Worm (Caenorhabditis elegans) whole organism, late embryonic: ENCODE results near the gene T01D3.3.

Experiments
- C08G9.2 ChIP-seq: sonication (generic microtip); optimal IDR thresholded peaks from 2 replicates; lab custom pipeline; 2016; ENCODE audit warnings: mild to moderate bottlenecking, missing genetic modification characterization, moderate library complexity, missing compliant biosample characterization
- C38D4.7 ChIP-seq: fragments of 200-800 bp; sonication (Bioruptor generic); optimal IDR thresholded peaks from 2 replicates; lab custom pipeline; 2018; ENCODE audit warnings: mild to moderate bottlenecking, missing genetic modification characterization, moderate library complexity, missing compliant biosample characterization
- F13H6.1 ChIP-seq: sonication (generic microtip); optimal IDR thresholded peaks from 2 replicates; lab custom pipeline; 2016; ENCODE audit warnings: missing genetic modification characterization, missing compliant biosample characterization
- K09A11.1 ChIP-seq: sonication (generic microtip); optimal IDR thresholded peaks from 2 replicates; lab custom pipeline; 2017; ENCODE audit warnings: antibody characterized with exemption, mild to moderate bottlenecking, missing genetic modification characterization, missing compliant biosample characterization; ENCODE audit not compliant: insufficient read depth
- ceh-14 ChIP-seq: sonication (generic microtip); optimal IDR thresholded peaks from 2 replicates; lab custom pipeline; 2016; ENCODE audit warnings: missing genotype, missing genetic modification characterization, missing compliant biosample characterization
- ceh-19 ChIP-seq: fragments of 200-800 bp; sonication (Bioruptor generic); optimal IDR thresholded peaks from 2 replicates; lab custom pipeline; 2018; ENCODE audit warnings: mild to moderate bottlenecking, missing genetic modification characterization, missing compliant biosample characterization
- ceh-48 ChIP-seq: sonication (generic microtip); optimal IDR thresholded peaks from 2 replicates; lab custom pipeline; 2016; ENCODE audit warnings: missing genetic modification characterization, inconsistent platforms, missing compliant biosample characterization
- ceh-9 ChIP-seq: sonication (generic microtip); optimal IDR thresholded peaks from 2 replicates; lab custom pipeline; 2016; ENCODE audit warnings: mild to moderate bottlenecking, missing genetic modification characterization, inconsistent platforms, missing compliant biosample characterization
- che-1 ChIP-seq: sonication (generic microtip); optimal IDR thresholded peaks from 2 replicates; lab custom pipeline; 2016; ENCODE audit warnings: mild to moderate bottlenecking, missing genetic modification characterization, missing compliant biosample characterization
- dve-1 ChIP-seq: sonication (generic microtip); optimal IDR thresholded peaks from 2 replicates; lab custom pipeline; 2017; ENCODE audit warnings: antibody characterized with exemption, mild to moderate bottlenecking, missing genetic modification characterization, missing compliant biosample characterization
- elt-2 ChIP-seq: sonication (generic microtip); optimal IDR thresholded peaks from 2 replicates; lab custom pipeline; 2016; ENCODE audit warnings: missing genetic modification reagents, missing genetic modification characterization, missing compliant biosample characterization
- elt-4 ChIP-seq: sonication (generic microtip); optimal IDR thresholded peaks from 2 replicates; lab custom pipeline; 2016; ENCODE audit warnings: missing genetic modification characterization, missing compliant biosample characterization
- ets-4 ChIP-seq: sonication (generic microtip); optimal IDR thresholded peaks from 2 replicates; lab custom pipeline; 2016; ENCODE audit warnings: missing genetic modification characterization, missing compliant biosample characterization
- eyg-1 ChIP-seq: sonication (generic microtip); optimal IDR thresholded peaks from 2 replicates; lab custom pipeline; 2016; ENCODE audit warnings: missing genotype, missing genetic modification characterization, missing compliant biosample characterization
- fkh-10 ChIP-seq: fragments of 150-350 bp; optimal IDR thresholded peaks from 2 replicates; lab custom pipeline; 2014; ENCODE audit warnings: missing biosample characterization, missing genetic modification reagents, missing genetic modification characterization
- fkh-6 ChIP-seq: sonication (generic microtip); optimal IDR thresholded peaks from 2 replicates; lab custom pipeline; 2016; ENCODE audit warnings: missing genetic modification characterization, missing compliant biosample characterization
- hlh-13 ChIP-seq: fragments of 200-800 bp; sonication (Bioruptor generic); optimal IDR thresholded peaks from 2 replicates; lab custom pipeline; 2018; ENCODE audit warnings: mild to moderate bottlenecking, missing genetic modification characterization, missing compliant biosample characterization
- hlh-30 ChIP-seq: sonication (generic microtip); optimal IDR thresholded peaks from 2 replicates; lab custom pipeline; 2017; ENCODE audit warnings: antibody characterized with exemption, missing genetic modification characterization, missing compliant biosample characterization; ENCODE audit not compliant: insufficient read depth
- hlh-6 ChIP-seq: sonication (generic microtip); optimal IDR thresholded peaks from 2 replicates; lab custom pipeline; 2016; ENCODE audit warnings: missing genotype, missing genetic modification characterization, missing compliant biosample characterization
- hlh-8 ChIP-seq: sonication (generic microtip); optimal IDR thresholded peaks from 2 replicates; lab custom pipeline; 2016; ENCODE audit warnings: missing genotype, missing genetic modification characterization, missing compliant biosample characterization
- lim-6 ChIP-seq: sonication (generic microtip); optimal IDR thresholded peaks from 2 replicates; lab custom pipeline; 2016; ENCODE audit warnings: missing genetic modification characterization, missing compliant biosample characterization
- madf-2 ChIP-seq: sonication (generic microtip); optimal IDR thresholded peaks from 2 replicates; lab custom pipeline; 2017; ENCODE audit warnings: missing genetic modification characterization, missing compliant biosample characterization
- mec-3 ChIP-seq: sonication (generic microtip); optimal IDR thresholded peaks from 2 replicates; lab custom pipeline; 2016; ENCODE audit warnings: borderline replicate concordance, missing genetic modification characterization, missing compliant biosample characterization
- nhr-11 ChIP-seq: fragments of 150-350 bp; optimal IDR thresholded peaks from 2 replicates; lab custom pipeline; 2014; ENCODE audit warnings: missing biosample characterization, missing genetic modification characterization
- npax-4 ChIP-seq: sonication (generic microtip); optimal IDR thresholded peaks from 2 replicates; lab custom pipeline; 2016; ENCODE audit warnings: missing genetic modification characterization, missing compliant biosample characterization
- pag-3 ChIP-seq: sonication (generic microtip); optimal IDR thresholded peaks from 2 replicates; lab custom pipeline; 2016; ENCODE audit warnings: missing compliant biosample characterization, missing genetic modification characterization, borderline replicate concordance
- pax-1 ChIP-seq: fragments of 150-350 bp; optimal IDR thresholded peaks from 2 replicates; lab custom pipeline; 2014; ENCODE audit warnings: missing biosample characterization, missing genetic modification characterization
- pqm-1 ChIP-seq: sonication (generic microtip); optimal IDR thresholded peaks from 2 replicates; lab custom pipeline; 2016; ENCODE audit warnings: missing genetic modification characterization, missing compliant biosample characterization
- pros-1 ChIP-seq: fragments of 150-350 bp; optimal IDR thresholded peaks from 2 replicates; lab custom pipeline; 2014; ENCODE audit warnings: missing biosample characterization, missing genetic modification reagents, missing genetic modification characterization
- sdc-2 ChIP-seq: sonication (generic microtip); optimal IDR thresholded peaks from 2 replicates; lab custom pipeline; 2016; ENCODE audit warnings: missing genotype, missing genetic modification characterization, missing compliant biosample characterization
- sox-4 ChIP-seq: sonication (generic microtip); optimal IDR thresholded peaks from 2 replicates; lab custom pipeline; 2017; ENCODE audit warnings: mild to moderate bottlenecking, missing genetic modification characterization, inconsistent platforms, missing compliant biosample characterization
- syd-9 ChIP-seq: sonication (generic microtip); optimal IDR thresholded peaks from 2 replicates; lab custom pipeline; 2016; ENCODE audit warnings: mild to moderate bottlenecking, missing genetic modification characterization, moderate library complexity, missing compliant biosample characterization
- tbx-7 ChIP-seq: sonication (generic microtip); optimal IDR thresholded peaks from 2 replicates; lab custom pipeline; 2016; ENCODE audit warnings: missing genotype, missing genetic modification characterization, missing compliant biosample characterization
- ttx-3 ChIP-seq: sonication (generic microtip); optimal IDR thresholded peaks from 2 replicates; lab custom pipeline; 2016; ENCODE audit warnings: missing genetic modification reagents, missing genetic modification characterization, missing compliant biosample characterization
- unc-42 ChIP-seq: sonication (generic microtip); optimal IDR thresholded peaks from 2 replicates; lab custom pipeline; 2016; ENCODE audit warnings: missing genotype, missing genetic modification characterization, missing compliant biosample characterization
- unc-86 ChIP-seq: sonication (generic microtip); optimal IDR thresholded peaks from 2 replicates; lab custom pipeline; 2016; ENCODE audit warnings: missing genetic modification characterization, missing compliant biosample characterization
- ztf-16 ChIP-seq: sonication (generic microtip); optimal IDR thresholded peaks from 2 replicates; lab custom pipeline; 2017; ENCODE audit warnings: missing genetic modification characterization, missing compliant biosample characterization

The T01D3.3 gene

ce11 chrV:13730762-13731161 is 26.7 kb downstream of the T01D3.3 start, which contains the start of gene dct-17:
TSS of gene dct-17 (minus strand) at chrV:13730784.
- TF ChIP-seq pax-1 (tag; lab: Kevin White, UChicago), result no peak
- TF ChIP-seq ztf-16 (tag; lab: Kevin White, UChicago), result no peak
- TF ChIP-seq tbx-7 (tag; lab: Kevin White, UChicago), result no peak
- TF ChIP-seq fkh-10 (GFP tag; lab: Kevin White, UChicago), result no peak
- TF ChIP-seq fkh-6 (tag; lab: Kevin White, UChicago), result no peak
- TF ChIP-seq hlh-8 (tag; lab: Kevin White, UChicago), result no peak
- no peak for TF ChIP-seq C38D4.7 (GFP tag; lab: Kevin White, UChicago)
- TF ChIP-seq sox-4 (tag; lab: Kevin White, UChicago), result no peak
- TF ChIP-seq hlh-6, result no peak
- no peak for TF ChIP-seq pag-3 (tag; lab: Kevin White, UChicago)
- no peak for TF ChIP-seq syd-9 (tag; lab: Kevin White, UChicago)
- no peak for TF ChIP-seq nhr-11
- TF ChIP-seq pqm-1 (tag; lab: Kevin White, UChicago), result no peak
- no peak for TF ChIP-seq ceh-48 (tag; lab: Kevin White, UChicago)
- TF ChIP-seq npax-4, result no peak

ce11 chrV:13736147-13736546 is 32.1 kb downstream of the T01D3.3 start, which contains the start of gene F35E12.6:
TSS of gene F35E12.6 (minus strand) at chrV:13736247.
- TF ChIP-seq tbx-7 (tag; lab: Kevin White, UChicago), result no peak
- TF ChIP-seq elt-2, result no peak
- no peak for TF ChIP-seq ttx-3 (tag; lab: Kevin White, UChicago)
- no peak for TF ChIP-seq hlh-6
- no peak for TF ChIP-seq dve-1 (tag; lab: Kevin White, UChicago)
- no peak for TF ChIP-seq pros-1
- TF ChIP-seq hlh-8 (tag; lab: Kevin White, UChicago), result no peak
- TF ChIP-seq C08G9.2 (tag; lab: Kevin White, UChicago), result no peak
- TF ChIP-seq che-1, result no peak
- no peak for TF ChIP-seq unc-86 (tag; lab: Kevin White, UChicago)
- TF ChIP-seq ceh-19 (GFP tag; lab: Kevin White, UChicago), result no peak
- TF ChIP-seq lim-6 (tag; lab: Kevin White, UChicago), result no peak
- TF ChIP-seq, all 69 proteins: peak for 0

- no peak for TF ChIP-seq F13H6.1
- TF ChIP-seq, all 69 proteins: peak for 0
These were observed 34.3 kb downstream of the T01D3.3 start, which contains the start of gene irg-5 for ce11 chrV:13738374-13738773. TSS of gene irg-5 (minus strand) at chrV:13738474.

ce11 chrV:13739901-13740300 is 35.8 kb downstream of the T01D3.3 start:
- no peak for TF ChIP-seq eyg-1 (tag; lab: Kevin White, UChicago)
- TF ChIP-seq sdc-2 (tag; lab: Kevin White, UChicago), result no peak
- TF ChIP-seq madf-2 (tag; lab: Kevin White, UChicago), result no peak
- no peak for TF ChIP-seq sox-4 (tag; lab: Kevin White, UChicago)
- TF ChIP-seq, all 69 proteins: peak for 0

- TF ChIP-seq elt-2, result peak; percentile 29
- TF ChIP-seq elt-4, result no peak
- TF ChIP-seq, all 69 proteins: peak for 1
These were observed 40.8 kb downstream of the T01D3.3 start, which contains the start of gene F35E12.9 for ce11 chrV:13744901-13745300. TSS of gene F35E12.9 (minus strand) at chrV:13745127.

- TF ChIP-seq ceh-48 (tag; lab: Kevin White, UChicago) (no peak), che-1 (no peak), C38D4.7 (GFP tag; lab: Kevin White, UChicago) (no peak), mec-3 (no peak), hlh-30 (tag; lab: Kevin White, UChicago) (no peak), F13H6.1 (no peak), ceh-9 (tag; lab: Kevin White, UChicago) (no peak), unc-42 (tag; lab: Kevin White, UChicago) (no peak), pax-1 (tag; lab: Kevin White, UChicago) (no peak), pros-1 (no peak), K09A11.1 (tag; lab: Kevin White, UChicago) (no peak), ets-4 (tag; lab: Kevin White, UChicago) (no peak), ceh-14 (tag; lab: Kevin White, UChicago) (no peak), hlh-13 (no peak)
These were observed 44.6 kb downstream of the T01D3.3 start, which contains the start of gene F35E12.10 for ce11 chrV:13748658-13749057. TSS of gene F35E12.10 (minus strand) at chrV:13748758.
